Fruit fly (Drosophila melanogaster): ENCODE results near the gene CG14448.

The CG14448 gene

DNA sequence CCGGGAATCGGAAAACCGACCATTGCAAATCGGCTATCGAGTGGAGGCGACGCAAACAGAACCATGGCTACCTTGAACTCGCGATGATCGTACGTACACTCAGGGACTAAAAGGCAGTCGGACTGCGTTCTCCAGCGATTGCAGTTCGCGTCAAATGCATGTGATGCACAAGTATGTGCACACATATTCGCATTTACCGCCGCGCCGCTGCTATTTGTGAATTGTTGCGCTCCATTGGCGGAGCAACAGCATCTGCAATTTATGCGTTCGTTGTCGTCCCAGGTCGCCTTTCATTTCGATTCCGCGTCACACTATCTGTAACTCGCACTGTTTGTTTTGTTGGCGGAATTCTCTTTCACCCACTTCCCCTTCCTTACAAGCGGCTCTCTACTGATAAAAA lies 32.0 kb downstream of the CG14448 start:
- TF ChIP-seq Dfd (GFP tag; optimal IDR thresholded peaks at IDR 0.05) = no peak
- peak; percentile 49 for TF ChIP-seq jim (GFP tag; optimal IDR thresholded peaks at IDR 0.05)
- TF ChIP-seq br (GFP tag; optimal IDR thresholded peaks at IDR 0.05) = no peak

- TF ChIP-seq woc (GFP tag; optimal IDR thresholded peaks at IDR 0.05) = no peak
- no peak for TF ChIP-seq brk (GFP tag; optimal IDR thresholded peaks at IDR 0.05)
- no peak for TF ChIP-seq CrebA (GFP tag; optimal IDR thresholded peaks at IDR 0.05; ENCODE audit: borderline replicate concordance)
- TF ChIP-seq dsf (GFP tag; optimal IDR thresholded peaks at IDR 0.05; ENCODE audit: borderline replicate concordance) = no peak
- no peak for TF ChIP-seq foxo (GFP tag; optimal IDR thresholded peaks at IDR 0.05)
- TF ChIP-seq GATAd (GFP tag; optimal IDR thresholded peaks at IDR 0.05) = no peak
- TF ChIP-seq CG9705 (GFP tag; optimal IDR thresholded peaks at IDR 0.05) = no peak
- TF ChIP-seq HLH106 (tag; optimal IDR thresholded peaks at IDR 0.05) = no peak
- TF ChIP-seq OdsH (GFP tag; optimal IDR thresholded peaks at IDR 0.05) = no peak
- TF ChIP-seq ey (GFP tag; optimal IDR thresholded peaks at IDR 0.05) = no peak
- no peak for TF ChIP-seq h (GFP tag; optimal IDR thresholded peaks at IDR 0.05)
- no peak for TF ChIP-seq Mio (GFP tag; optimal IDR thresholded peaks at IDR 0.05)
- no peak for TF ChIP-seq sv (GFP tag; optimal IDR thresholded peaks at IDR 0.05)
- no peak for TF ChIP-seq Dif (GFP tag; optimal IDR thresholded peaks at IDR 0.05; ENCODE audit: partially characterized antibody)
- TF ChIP-seq jim (GFP tag; optimal IDR thresholded peaks at IDR 0.05) = no peak
- TF ChIP-seq CG32264 (GFP tag; optimal IDR thresholded peaks at IDR 0.05) = no peak
- TF ChIP-seq N (GFP tag; optimal IDR thresholded peaks at IDR 0.05) = no peak
- no peak for TF ChIP-seq dmrt93B (GFP tag; optimal IDR thresholded peaks at IDR 0.05)
- TF ChIP-seq Vsx2 (GFP tag; optimal IDR thresholded peaks at IDR 0.05; ENCODE audit: partially characterized antibody) = no peak
- no peak for TF ChIP-seq Rel (GFP tag; optimal IDR thresholded peaks at IDR 0.05)
- no peak for TF ChIP-seq Rel (tag; optimal IDR thresholded peaks at IDR 0.05)
Measured at dm6 chr3L:22821377-22821776, 33.1 kb downstream of the CG14448 start.

DNA sequence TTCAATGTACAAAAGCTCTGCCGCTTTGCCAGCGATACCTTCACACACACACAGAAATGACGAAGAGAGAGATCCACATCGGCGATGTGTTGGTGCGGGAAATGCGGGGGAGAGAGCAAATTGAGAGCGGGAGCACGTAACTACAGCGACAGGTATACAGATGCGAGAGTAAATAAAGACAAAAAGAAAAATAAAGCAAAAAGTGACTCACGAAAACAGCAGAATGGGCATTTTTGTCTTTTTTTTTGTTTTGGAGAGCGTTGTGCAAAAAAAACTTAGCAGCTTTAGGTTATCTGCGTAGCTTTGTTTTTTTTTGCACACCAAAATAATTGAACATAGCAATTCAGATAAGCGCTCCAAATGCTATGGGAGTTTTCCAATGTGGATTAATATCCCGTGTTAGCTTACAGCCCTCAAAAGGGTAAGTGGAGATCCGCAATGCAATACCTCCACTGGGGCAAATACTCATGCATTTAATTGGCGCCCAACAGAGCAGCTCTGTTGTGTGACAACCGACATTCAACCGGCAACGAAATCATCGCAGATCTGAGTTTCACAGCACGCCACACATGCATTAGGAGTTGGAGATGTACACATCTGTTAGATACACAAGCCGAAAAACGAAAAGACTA lies 34.4 kb downstream of the CG14448 start:
- TF ChIP-seq Rel (GFP tag; optimal IDR thresholded peaks at IDR 0.05) (peak; percentile 99), Rel (tag; optimal IDR thresholded peaks at IDR 0.05) (peak; percentile 79), h (GFP tag; optimal IDR thresholded peaks at IDR 0.05) (peak; percentile 80), CrebA (GFP tag; optimal IDR thresholded peaks at IDR 0.05; ENCODE audit: borderline replicate concordance) (peak; percentile 98), CG9705 (GFP tag; optimal IDR thresholded peaks at IDR 0.05) (peak; percentile 83), Dif (GFP tag; optimal IDR thresholded peaks at IDR 0.05; ENCODE audit: partially characterized antibody) (peak; percentile 98), foxo (GFP tag; optimal IDR thresholded peaks at IDR 0.05) (peak; percentile 21 to 94), psq (GFP tag; optimal IDR thresholded peaks at IDR 0.05) (peak; percentile 39), Abd-B (GFP tag; optimal IDR thresholded peaks at IDR 0.05) (no peak), dsf (GFP tag; optimal IDR thresholded peaks at IDR 0.05; ENCODE audit: borderline replicate concordance) (no peak), tai (GFP tag; optimal IDR thresholded peaks at IDR 0.05) (no peak), Hr83 (GFP tag; optimal IDR thresholded peaks at IDR 0.05; ENCODE audit: poor library complexity, severe bottlenecking) (peak; percentile 82), Jra (GFP tag; optimal IDR thresholded peaks at IDR 0.05) (peak; percentile 86), Hnf4 (GFP tag; optimal IDR thresholded peaks at IDR 0.05) (peak; percentile 87), dl (GFP tag; optimal IDR thresholded peaks at IDR 0.05; ENCODE audit: insufficient read depth in 1 of 2, partially characterized antibody in 2 of 2) (peak; percentile 90 to 96), Myc (optimal IDR thresholded peaks at IDR 0.05) (no peak), Vsx2 (GFP tag; optimal IDR thresholded peaks at IDR 0.05; ENCODE audit: partially characterized antibody) (peak; percentile 89), pan (optimal IDR thresholded peaks at IDR 0.05) (no peak), CG32264 (GFP tag; optimal IDR thresholded peaks at IDR 0.05) (peak; percentile 65), sage (GFP tag; optimal IDR thresholded peaks at IDR 0.05) (peak; percentile 88), Mio (GFP tag; optimal IDR thresholded peaks at IDR 0.05) (peak; percentile 19), rgr (GFP tag; optimal IDR thresholded peaks at IDR 0.05) (peak; percentile 62), OdsH (GFP tag; optimal IDR thresholded peaks at IDR 0.05) (peak; percentile 65), jim (GFP tag; optimal IDR thresholded peaks at IDR 0.05) (peak; percentile 100), Dfd (GFP tag; optimal IDR thresholded peaks at IDR 0.05) (no peak), GATAd (GFP tag; optimal IDR thresholded peaks at IDR 0.05) (no peak), brk (GFP tag; optimal IDR thresholded peaks at IDR 0.05) (peak; percentile 65), br (GFP tag; optimal IDR thresholded peaks at IDR 0.05) (peak; percentile 81), ey (GFP tag; optimal IDR thresholded peaks at IDR 0.05) (no peak), woc (GFP tag; optimal IDR thresholded peaks at IDR 0.05) (no peak), HLH106 (tag; optimal IDR thresholded peaks at IDR 0.05) (peak; percentile 60), dmrt93B (GFP tag; optimal IDR thresholded peaks at IDR 0.05) (peak; percentile 59), Hr78 (GFP tag; optimal IDR thresholded peaks at IDR 0.05) (no peak), lola (GFP tag; optimal IDR thresholded peaks at IDR 0.05) (no peak), N (GFP tag; optimal IDR thresholded peaks at IDR 0.05) (no peak), sv (GFP tag; optimal IDR thresholded peaks at IDR 0.05) (no peak), usp (GFP tag; optimal IDR thresholded peaks at IDR 0.05) (no peak), fru (GFP tag; optimal IDR thresholded peaks at IDR 0.05) (peak; percentile 57), Sp1 (GFP tag; optimal IDR thresholded peaks at IDR 0.05) (peak; percentile 99)

All from whole organism, wandering third instar larva.